Fruit fly (Drosophila melanogaster) whole organism, embryonic: ENCODE data around the gene CG2182.

Experiments
- Asciz ChIP-seq: fragments of 200-800 bp; sonication (Bioruptor generic); optimal IDR thresholded peaks from 2 replicates; lab custom pipeline; 2017; ENCODE audit warnings: missing biosample characterization, mild to moderate bottlenecking, missing genetic modification characterization, missing genetic modification reagents
- CG10431 ChIP-seq: fragments of 200-800 bp; sonication (Bioruptor generic); optimal IDR thresholded peaks from 3 replicates; lab custom pipeline; 2018; ENCODE audit warnings: missing biosample characterization, mild to moderate bottlenecking, missing genetic modification characterization
- CG10654 ChIP-seq: fragments of 200-800 bp; sonication (Bioruptor generic); optimal IDR thresholded peaks from 2 replicates; lab custom pipeline; 2016; ENCODE audit warnings: missing biosample characterization, missing genetic modification characterization
- CG11695 ChIP-seq: fragments of 200-800 bp; sonication (Bioruptor generic); IDR thresholded peaks from 3 replicates; pipeline ENCODE4 v1.3.6; 2022; ENCODE audit warnings: missing biosample characterization, missing genetic modification characterization
- CG12104 ChIP-seq: fragments of 200-800 bp; sonication (Bioruptor generic); optimal IDR thresholded peaks from 3 replicates; lab custom pipeline; 2016; ENCODE audit warnings: missing biosample characterization, missing genetic modification characterization
- CG13624 ChIP-seq: fragments of 200-800 bp; sonication (Bioruptor generic); optimal IDR thresholded peaks from 2 replicates; lab custom pipeline; 2016; ENCODE audit warnings: missing biosample characterization, missing genetic modification characterization
- CG14441 ChIP-seq: fragments of 200-800 bp; sonication (Bioruptor generic); IDR thresholded peaks from 2 replicates; pipeline ENCODE4 v1.3.6; 2022; ENCODE audit warnings: missing biosample characterization, missing genetic modification characterization
- CG2199 ChIP-seq: fragments of 200-800 bp; sonication (Bioruptor generic); IDR thresholded peaks from 3 replicates; pipeline ENCODE4 v1.3.6; 2022; ENCODE audit warnings: missing biosample characterization, missing genetic modification characterization
- CG4360 ChIP-seq: fragments of 200-800 bp; sonication (Bioruptor generic); IDR thresholded peaks from 2 replicates; pipeline ENCODE4 v1.3.6; 2022; ENCODE audit warnings: missing biosample characterization, missing genetic modification characterization
- CG6654 ChIP-seq: fragments of 200-800 bp; sonication (Bioruptor generic); optimal IDR thresholded peaks from 2 replicates; lab custom pipeline; 2017; ENCODE audit warnings: missing biosample characterization, mild to moderate bottlenecking, missing genetic modification characterization
- CG8089 ChIP-seq: fragments of 200-800 bp; sonication (Bioruptor generic); optimal IDR thresholded peaks from 3 replicates; lab custom pipeline; 2016; ENCODE audit warnings: missing biosample characterization, missing genetic modification characterization
- CG8281 ChIP-seq: fragments of 200-800 bp; sonication (Bioruptor generic); optimal IDR thresholded peaks from 2 replicates; lab custom pipeline; 2018; ENCODE audit warnings: missing biosample characterization, mild to moderate bottlenecking, missing genetic modification characterization, moderate library complexity
- CG9932 ChIP-seq: fragments of 200-800 bp; sonication (Bioruptor generic); IDR thresholded peaks from 2 replicates; pipeline ENCODE4 v1.3.6; 2022; ENCODE audit warnings: missing biosample characterization, missing genetic modification characterization
- CrebB ChIP-seq: fragments of 200-800 bp; sonication (Bioruptor generic); optimal IDR thresholded peaks from 3 replicates; lab custom pipeline; 2018; ENCODE audit warnings: missing biosample characterization, mild to moderate bottlenecking, missing genetic modification characterization
- D19A ChIP-seq: fragments of 200-800 bp; optimal IDR thresholded peaks from 3 replicates; lab custom pipeline; 2019; ENCODE audit warnings: missing biosample characterization, mild to moderate bottlenecking, missing genetic modification characterization, moderate library complexity
- Doc3 ChIP-seq: fragments of 200-800 bp; sonication (Bioruptor generic); IDR thresholded peaks from 3 replicates; pipeline ENCODE4 v1.3.6; 2022; ENCODE audit warnings: missing biosample characterization, missing genetic modification characterization; ENCODE audit not compliant: partially characterized antibody
- H2.0 ChIP-seq: fragments of 200-800 bp; sonication (Bioruptor generic); IDR thresholded peaks from 2 replicates; pipeline ENCODE4 v1.3.6; 2022; ENCODE audit warnings: missing biosample characterization, missing genetic modification characterization
- HLHmδ ChIP-seq: fragments of 200-800 bp; sonication (Bioruptor generic); optimal IDR thresholded peaks from 2 replicates; lab custom pipeline; 2018; ENCODE audit warnings: missing biosample characterization, mild to moderate bottlenecking, missing genetic modification characterization, moderate library complexity
- Mad ChIP-seq: fragments of 200-800 bp; sonication (Bioruptor generic); optimal IDR thresholded peaks from 2 replicates; lab custom pipeline; 2016; ENCODE audit warnings: missing biosample characterization, missing genetic modification characterization
- Nf-YA ChIP-seq: fragments of 200-800 bp; sonication (Bioruptor generic); IDR thresholded peaks from 2 replicates; pipeline ENCODE4 v1.3.6; 2022; ENCODE audit warnings: missing biosample characterization, missing genetic modification characterization
- Opbp ChIP-seq: fragments of 200-800 bp; sonication (Bioruptor generic); IDR thresholded peaks from 3 replicates; pipeline ENCODE4 v1.3.6; 2022; ENCODE audit warnings: missing biosample characterization, missing genetic modification characterization; ENCODE audit not compliant: partially characterized antibody
- Poxn ChIP-seq: fragments of 200-800 bp; sonication (Bioruptor generic); IDR thresholded peaks from 2 replicates; pipeline ENCODE4 v1.3.6; 2022; ENCODE audit warnings: missing biosample characterization, missing genetic modification characterization
- Rfx ChIP-seq: fragments of 200-800 bp; sonication (Bioruptor generic); IDR thresholded peaks from 2 replicates; pipeline ENCODE4 v1.3.6; 2022; ENCODE audit warnings: missing biosample characterization, missing genetic modification characterization
- Sox102F ChIP-seq: fragments of 200-800 bp; sonication (Bioruptor generic); optimal IDR thresholded peaks from 2 replicates; lab custom pipeline; 2018; ENCODE audit warnings: missing biosample characterization, mild to moderate bottlenecking, missing genetic modification characterization, moderate library complexity
- Ssrp ChIP-seq: fragments of 200-800 bp; sonication (Bioruptor generic); optimal IDR thresholded peaks from 2 replicates; lab custom pipeline; 2018; ENCODE audit warnings: missing biosample characterization, mild to moderate bottlenecking, missing genetic modification characterization, moderate library complexity
- Usf ChIP-seq: fragments of 200-800 bp; sonication (Bioruptor generic); optimal IDR thresholded peaks from 2 replicates; lab custom pipeline; 2017; ENCODE audit warnings: missing genotype, missing biosample characterization, missing genetic modification characterization
- ap ChIP-seq: fragments of 200-800 bp; sonication (Bioruptor generic); IDR thresholded peaks from 2 replicates; pipeline ENCODE4 v1.3.6; 2022; ENCODE audit warnings: missing biosample characterization, missing genetic modification characterization
- bab2 ChIP-seq: fragments of 200-800 bp; sonication (Bioruptor generic); optimal IDR thresholded peaks from 2 replicates; lab custom pipeline; 2016; ENCODE audit warnings: missing biosample characterization, missing genetic modification characterization
- bigmax ChIP-seq: fragments of 200-800 bp; sonication (Bioruptor generic); optimal IDR thresholded peaks from 2 replicates; lab custom pipeline; 2018; ENCODE audit warnings: missing biosample characterization, mild to moderate bottlenecking, missing genetic modification characterization
- cad ChIP-seq: fragments of >200 bp; optimal IDR thresholded peaks from 2 replicates; lab custom pipeline; 2017; ENCODE audit warnings: missing biosample characterization, missing genetic modification characterization
- chm ChIP-seq: fragments of 200-800 bp; sonication (Bioruptor generic); IDR thresholded peaks from 2 replicates; pipeline ENCODE4 v1.3.6; 2022; ENCODE audit warnings: missing biosample characterization, missing genetic modification characterization
- croc ChIP-seq: fragments of 200-800 bp; sonication (Bioruptor generic); conservative IDR thresholded peaks from 3 replicates; pipeline ENCODE4 v1.3.6; 2022; ENCODE audit warnings: missing biosample characterization, missing genetic modification characterization
- lbe ChIP-seq: fragments of 200-800 bp; sonication (Bioruptor generic); optimal IDR thresholded peaks from 2 replicates; lab custom pipeline; 2016; ENCODE audit warnings: missing biosample characterization, mild to moderate bottlenecking, missing genetic modification characterization
- lola ChIP-seq, 3 experiments: fragments of >200 bp in 2 of 3; fragments of 200-800 bp in 1 of 3; sonication (Bioruptor generic) in 1 of 3; optimal IDR thresholded peaks; 2 replicates each; lab custom pipeline; 2017 to 2019; ENCODE audit warnings: missing biosample characterization in 3 of 3, missing genetic modification characterization in 3 of 3, mild to moderate bottlenecking in 1 of 3, moderate library complexity in 1 of 3
- nerfin-2 ChIP-seq: fragments of 200-800 bp; sonication (Bioruptor generic); IDR thresholded peaks from 2 replicates; pipeline ENCODE4 v1.3.6; 2022; ENCODE audit warnings: missing biosample characterization, missing genetic modification characterization; ENCODE audit not compliant: partially characterized antibody
- p53 ChIP-seq: fragments of 200-800 bp; sonication (Bioruptor generic); optimal IDR thresholded peaks from 2 replicates; lab custom pipeline; 2016; ENCODE audit warnings: missing biosample characterization, missing genetic modification characterization
- ro ChIP-seq: fragments of 200-800 bp; sonication (Bioruptor generic); IDR thresholded peaks from 2 replicates; pipeline ENCODE4 v1.3.6; 2022; ENCODE audit warnings: missing biosample characterization, missing genetic modification characterization
- sd ChIP-seq: fragments of 200-800 bp; sonication (Bioruptor generic); optimal IDR thresholded peaks from 3 replicates; lab custom pipeline; 2018; ENCODE audit warnings: missing biosample characterization, mild to moderate bottlenecking, missing genetic modification characterization, moderate library complexity
- tap ChIP-seq: fragments of 200-800 bp; optimal IDR thresholded peaks from 3 replicates; lab custom pipeline; 2019; ENCODE audit warnings: missing biosample characterization, mild to moderate bottlenecking, missing genetic modification characterization, moderate library complexity
- usp ChIP-seq: fragments of >200 bp; optimal IDR thresholded peaks from 2 replicates; lab custom pipeline; 2017; ENCODE audit warnings: missing biosample characterization, missing genetic modification characterization

The CG2182 gene

DNA sequence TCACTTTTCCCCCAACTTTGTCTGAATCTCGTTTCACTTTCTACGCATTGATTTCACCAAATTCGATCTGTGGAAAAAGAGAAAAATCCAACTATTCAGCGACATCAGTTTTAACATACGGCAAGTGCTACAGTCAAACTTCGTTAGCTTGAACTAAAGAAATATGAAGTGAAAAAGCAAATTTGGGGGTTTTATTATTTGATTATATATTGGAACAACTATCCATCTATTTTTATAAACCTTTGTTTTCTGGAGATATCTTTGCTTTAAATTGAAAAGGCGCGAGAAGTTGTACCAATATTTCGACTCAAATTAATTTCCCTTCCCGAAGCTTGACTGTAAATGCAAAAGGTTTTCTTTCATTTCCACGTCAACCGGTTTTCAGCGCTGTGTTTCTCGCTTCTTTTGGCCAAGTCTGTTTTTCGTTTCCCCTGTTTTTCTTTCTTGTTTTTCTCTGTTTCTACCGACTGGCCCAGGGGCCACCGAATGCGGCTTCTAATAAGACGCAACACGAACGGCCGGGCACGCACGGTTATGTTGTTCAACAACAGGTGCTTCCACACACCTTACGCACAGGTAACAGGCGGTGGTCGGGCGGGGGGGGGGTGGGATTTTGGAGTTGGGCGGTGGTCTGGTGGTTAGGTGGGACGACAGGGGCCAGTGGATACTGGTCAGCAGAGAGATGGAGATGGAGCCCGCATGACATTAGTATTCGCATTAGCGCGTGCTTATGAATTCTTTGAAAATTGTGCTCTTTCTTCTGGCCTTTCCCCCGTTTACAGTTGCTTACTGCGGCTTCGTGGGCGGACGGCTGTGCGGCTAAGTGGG is 23.4 kb upstream of the CG2182 start (continued):
- TF ChIP-seq CG12104 (GFP tag; lab: Kevin White, UChicago) (no peak), cad (GFP tag; lab: Kevin White, UChicago) (no peak), D19A (tag; lab: Kevin White, UChicago) (peak; percentile 77), ro (GFP tag; lab: Robert Waterston, UW) (peak; percentile 32; the same call in 1 of the 2 replicates), Doc3 (GFP tag; lab: Robert Waterston, UW) (no peak), Opbp (no peak), lbe (no peak), CG11695 (GFP tag; lab: Robert Waterston, UW) (0 out of 3 replicates have a peak, but pooled peaks have one; percentile 22), CG8281 (tag; lab: Kevin White, UChicago) (no peak), Usf (GFP tag; lab: Kevin White, UChicago) (peak; percentile 10), CrebB (tag; lab: Kevin White, UChicago) (no peak), CG9932 (GFP tag; lab: Robert Waterston, UW) (no peak), chm (no peak), bab2 (GFP tag; lab: Kevin White, UChicago) (peak; percentile 41), CG13624 (GFP tag; lab: Kevin White, UChicago) (peak; percentile 17), CG4360 (GFP tag; lab: Robert Waterston, UW) (no peak), bigmax (GFP tag; lab: Kevin White, UChicago) (no peak), Mad (GFP tag; lab: Kevin White, UChicago) (peak; percentile 23), usp (GFP tag; lab: Kevin White, UChicago) (no peak), CG8089 (GFP tag; lab: Kevin White, UChicago) (no peak), nerfin-2 (GFP tag; lab: Robert Waterston, UW) (no peak), sd (no peak), ap (GFP tag; lab: Robert Waterston, UW) (no peak), CG10431 (peak; percentile 31), CG6654 (GFP tag; lab: Kevin White, UChicago) (no peak), Nf-YA (no peak), HLHmδ (peak; percentile 7), croc (peak; percentile 53; the same call in 2 of the 3 replicates), Poxn (GFP tag; lab: Robert Waterston, UW) (no peak), CG14441 (no peak; the same call in 1 of the 2 replicates), Rfx (GFP tag; lab: Robert Waterston, UW) (peak; percentile 42), Ssrp (tag; lab: Kevin White, UChicago) (peak; percentile 66), tap (tag; lab: Kevin White, UChicago) (no peak), CG10654 (GFP tag; lab: Kevin White, UChicago) (no peak), CG2199 (GFP tag; lab: Robert Waterston, UW) (no peak), lola (GFP tag; optimal IDR thresholded peaks at IDR 0.05; lab: Kevin White, UChicago) (peak in 1 of 3 experiments; percentile 75), p53 (GFP tag; lab: Kevin White, UChicago) (no peak), H2.0 (GFP tag; lab: Robert Waterston, UW) (peak; percentile 35; the same call in 1 of the 2 replicates), Sox102F (peak; percentile 81), Asciz (GFP tag; lab: Kevin White, UChicago) (peak; percentile 69)
